Fruit fly (Drosophila melanogaster) whole organism, embryonic: Measurements from ENCODE around the gene CG17068.

Experiments
- Abd-B ChIP-seq: fragments of 200-800 bp; sonication (Bioruptor generic); optimal IDR thresholded peaks from 2 replicates; lab custom pipeline; 2018; ENCODE audit warnings: missing biosample characterization, mild to moderate bottlenecking, missing genetic modification characterization, moderate library complexity
- Bdp1 ChIP-seq: fragments of 200-800 bp; sonication (Bioruptor generic); optimal IDR thresholded peaks from 3 replicates; lab custom pipeline; 2016; ENCODE audit warnings: missing biosample characterization, missing genetic modification characterization
- Bgb ChIP-seq: fragments of 200-800 bp; sonication (Bioruptor generic); IDR thresholded peaks from 2 replicates; pipeline ENCODE4 v1.3.6; 2022; ENCODE audit warnings: missing biosample characterization, missing genetic modification characterization; ENCODE audit not compliant: partially characterized antibody
- Blimp-1 ChIP-seq: fragments of 200-800 bp; sonication (Bioruptor generic); optimal IDR thresholded peaks from 3 replicates; lab custom pipeline; 2018; ENCODE audit warnings: missing biosample characterization, missing genetic modification characterization, mild to moderate bottlenecking, moderate library complexity, missing genetic modification reagents
- CG10366 ChIP-seq: fragments of 200-800 bp; sonication (Bioruptor generic); IDR thresholded peaks from 2 replicates; pipeline ENCODE4 v1.3.6; 2022; ENCODE audit warnings: missing biosample characterization, missing genetic modification characterization
- CG10431 ChIP-seq: fragments of 200-800 bp; sonication (Bioruptor generic); optimal IDR thresholded peaks from 3 replicates; lab custom pipeline; 2018; ENCODE audit warnings: missing biosample characterization, mild to moderate bottlenecking, missing genetic modification characterization
- CG10462 ChIP-seq: fragments of 200-800 bp; sonication (Bioruptor generic); optimal IDR thresholded peaks from 2 replicates; lab custom pipeline; 2016; ENCODE audit warnings: missing biosample characterization, missing genetic modification characterization
- CG11085 ChIP-seq: fragments of 200-800 bp; sonication (Bioruptor generic); IDR thresholded peaks from 2 replicates; pipeline ENCODE4 v1.3.6; 2022; ENCODE audit warnings: missing biosample characterization, missing genetic modification characterization
- CG11456 ChIP-seq: fragments of 200-800 bp; sonication (Bioruptor generic); IDR thresholded peaks from 3 replicates; pipeline ENCODE4 v1.3.6; 2022; ENCODE audit warnings: missing biosample characterization, missing genetic modification characterization
- CG11560 ChIP-seq: fragments of 200-800 bp; sonication (Bioruptor generic); IDR thresholded peaks from 3 replicates; pipeline ENCODE4 v1.3.6; 2022; ENCODE audit warnings: missing biosample characterization, missing genetic modification characterization
- CG12071 ChIP-seq: fragments of 200-800 bp; sonication (Bioruptor generic); optimal IDR thresholded peaks from 3 replicates; lab custom pipeline; 2018; ENCODE audit warnings: missing biosample characterization, mild to moderate bottlenecking, missing genetic modification characterization
- CG12744 ChIP-seq: fragments of 200-800 bp; sonication (Bioruptor generic); optimal IDR thresholded peaks from 2 replicates; lab custom pipeline; 2016; ENCODE audit warnings: missing biosample characterization, missing genetic modification characterization
- CG18262 ChIP-seq: fragments of 200-800 bp; optimal IDR thresholded peaks from 3 replicates; lab custom pipeline; 2019; ENCODE audit warnings: missing biosample characterization, mild to moderate bottlenecking, missing genetic modification characterization, moderate library complexity
- CG18599 ChIP-seq: fragments of 200-800 bp; sonication (Bioruptor generic); optimal IDR thresholded peaks from 3 replicates; lab custom pipeline; 2017; ENCODE audit warnings: missing biosample characterization, missing genetic modification characterization, mild to moderate bottlenecking, moderate library complexity, missing genetic modification reagents
- CG2202 ChIP-seq: fragments of 200-800 bp; sonication (Bioruptor generic); optimal IDR thresholded peaks from 2 replicates; lab custom pipeline; 2018; ENCODE audit warnings: missing biosample characterization, mild to moderate bottlenecking, missing genetic modification characterization
- CG2712 ChIP-seq: fragments of 200-800 bp; optimal IDR thresholded peaks from 3 replicates; lab custom pipeline; 2019; ENCODE audit warnings: missing biosample characterization, mild to moderate bottlenecking, missing genetic modification characterization, moderate library complexity
- CG30403 ChIP-seq: fragments of 200-800 bp; sonication (Bioruptor generic); optimal IDR thresholded peaks from 3 replicates; lab custom pipeline; 2016; ENCODE audit warnings: missing biosample characterization, missing genetic modification characterization
- CG31388 ChIP-seq: fragments of 200-800 bp; sonication (Bioruptor generic); optimal IDR thresholded peaks from 2 replicates; lab custom pipeline; 2016; ENCODE audit warnings: missing biosample characterization, missing genetic modification characterization
- CG4820 ChIP-seq: fragments of 200-800 bp; sonication (Bioruptor generic); optimal IDR thresholded peaks from 3 replicates; lab custom pipeline; 2016; ENCODE audit warnings: missing biosample characterization, missing genetic modification characterization
- CG7271 ChIP-seq: fragments of 200-800 bp; sonication (Bioruptor generic); optimal IDR thresholded peaks from 2 replicates; lab custom pipeline; 2018; ENCODE audit warnings: missing biosample characterization, mild to moderate bottlenecking, missing genetic modification characterization, moderate library complexity
- CG7556 ChIP-seq: fragments of 200-800 bp; sonication (Bioruptor generic); optimal IDR thresholded peaks from 2 replicates; lab custom pipeline; 2017; ENCODE audit warnings: missing biosample characterization, mild to moderate bottlenecking, missing genetic modification characterization
- CG8089 ChIP-seq: fragments of 200-800 bp; sonication (Bioruptor generic); optimal IDR thresholded peaks from 3 replicates; lab custom pipeline; 2016; ENCODE audit warnings: missing biosample characterization, missing genetic modification characterization
- CG9437 ChIP-seq: fragments of 200-800 bp; sonication (Bioruptor generic); optimal IDR thresholded peaks from 2 replicates; lab custom pipeline; 2018; ENCODE audit warnings: missing biosample characterization, mild to moderate bottlenecking, missing genetic modification characterization
- Dp ChIP-seq: fragments of 200-800 bp; sonication (Bioruptor generic); optimal IDR thresholded peaks from 2 replicates; lab custom pipeline; 2018; ENCODE audit warnings: missing biosample characterization, mild to moderate bottlenecking, missing genetic modification characterization, moderate library complexity
- Gug ChIP-seq: fragments of 200-800 bp; sonication (Bioruptor generic); IDR thresholded peaks from 4 replicates; pipeline ENCODE4 v1.3.6; 2022; ENCODE audit warnings: missing biosample characterization, missing genetic modification characterization
- H2.0 ChIP-seq: fragments of 200-800 bp; sonication (Bioruptor generic); IDR thresholded peaks from 2 replicates; pipeline ENCODE4 v1.3.6; 2022; ENCODE audit warnings: missing biosample characterization, missing genetic modification characterization
- Med ChIP-seq: fragments of 200-800 bp; sonication (Bioruptor generic); peaks from one replicate; lab custom pipeline; 2016; ENCODE audit warnings: missing biosample characterization, missing genetic modification characterization, mild to moderate bottlenecking, inconsistent platforms, moderate library complexity
- Meics ChIP-seq: fragments of 200-800 bp; sonication (Bioruptor generic); optimal IDR thresholded peaks from 2 replicates; lab custom pipeline; 2017; ENCODE audit warnings: missing biosample characterization, mild to moderate bottlenecking, missing genetic modification characterization
- NFAT ChIP-seq: fragments of 200-800 bp; sonication (Bioruptor generic); IDR thresholded peaks from 2 replicates; pipeline ENCODE4 v1.3.6; 2022; ENCODE audit warnings: missing biosample characterization, missing genetic modification characterization
- NK7.1 ChIP-seq: fragments of 200-800 bp; sonication (Bioruptor generic); optimal IDR thresholded peaks from 3 replicates; lab custom pipeline; 2016; ENCODE audit warnings: missing biosample characterization, missing genetic modification characterization
- chn ChIP-seq: fragments of 200-800 bp; sonication (Bioruptor generic); optimal IDR thresholded peaks from 2 replicates; lab custom pipeline; 2016; ENCODE audit warnings: missing biosample characterization, missing genetic modification characterization
- crol ChIP-seq: fragments of 200-800 bp; sonication (Bioruptor generic); IDR thresholded peaks from 2 replicates; pipeline ENCODE4 v1.3.6; 2022; ENCODE audit warnings: missing biosample characterization, missing genetic modification characterization
- disco-r ChIP-seq: fragments of 200-800 bp; sonication (Bioruptor generic); optimal IDR thresholded peaks from 2 replicates; lab custom pipeline; 2016; ENCODE audit warnings: missing biosample characterization, missing genetic modification characterization
- emc ChIP-seq: fragments of 200-800 bp; sonication (Bioruptor generic); optimal IDR thresholded peaks from 2 replicates; lab custom pipeline; 2016; ENCODE audit warnings: missing biosample characterization, missing genetic modification characterization
- fd64A ChIP-seq: fragments of 200-800 bp; sonication (Bioruptor generic); optimal IDR thresholded peaks from 3 replicates; lab custom pipeline; 2018; ENCODE audit warnings: missing biosample characterization, mild to moderate bottlenecking, missing genetic modification characterization
- fu2 ChIP-seq: fragments of 200-800 bp; sonication (Bioruptor generic); optimal IDR thresholded peaks from 2 replicates; lab custom pipeline; 2016; ENCODE audit warnings: missing biosample characterization, missing genetic modification characterization
- gem ChIP-seq: fragments of 200-800 bp; sonication (Bioruptor generic); optimal IDR thresholded peaks from 2 replicates; lab custom pipeline; 2019; ENCODE audit warnings: missing biosample characterization, mild to moderate bottlenecking, missing genetic modification characterization, moderate library complexity
- gfzf ChIP-seq: fragments of 200-800 bp; sonication (Bioruptor generic); optimal IDR thresholded peaks from 2 replicates; lab custom pipeline; 2016; ENCODE audit warnings: missing biosample characterization, mild to moderate bottlenecking, missing genetic modification characterization, moderate library complexity
- grau ChIP-seq: fragments of 200-800 bp; optimal IDR thresholded peaks from 3 replicates; lab custom pipeline; 2019; ENCODE audit warnings: missing biosample characterization, mild to moderate bottlenecking, missing genetic modification characterization, moderate library complexity
- hb ChIP-seq: fragments of 200-800 bp; sonication (Bioruptor generic); IDR thresholded peaks from 3 replicates; pipeline ENCODE4 v1.3.6; 2022; ENCODE audit warnings: missing biosample characterization, missing genetic modification characterization; ENCODE audit not compliant: partially characterized antibody
- her ChIP-seq: fragments of 200-800 bp; sonication (Bioruptor generic); optimal IDR thresholded peaks from 2 replicates; lab custom pipeline; 2016; ENCODE audit warnings: missing biosample characterization, missing genetic modification characterization
- lmd ChIP-seq: fragments of 200-800 bp; sonication (Bioruptor generic); IDR thresholded peaks from 2 replicates; pipeline ENCODE4 v1.3.6; 2022; ENCODE audit warnings: missing biosample characterization, missing genetic modification characterization
- lola ChIP-seq, 3 experiments: fragments of >200 bp in 2 of 3; fragments of 200-800 bp in 1 of 3; sonication (Bioruptor generic) in 1 of 3; optimal IDR thresholded peaks; 2 replicates each; lab custom pipeline; 2017 to 2019; ENCODE audit warnings: missing biosample characterization in 3 of 3, missing genetic modification characterization in 3 of 3, mild to moderate bottlenecking in 1 of 3, moderate library complexity in 1 of 3
- pan ChIP-seq, 4 experiments: fragments of >200 bp in 3 of 4; fragments of 200-800 bp in 1 of 4; sonication (Bioruptor generic) in 1 of 4; optimal IDR thresholded peaks in 3 of 4; IDR thresholded peaks in 1 of 4; 2 replicates each; pipeline versions ENCODE4 v1.3.6 to Lab custom; 2017 to 2022; ENCODE audit warnings: missing biosample characterization in 2 of 4, missing genetic modification characterization in 2 of 4, mixed read lengths in 1 of 4
- pho ChIP-seq: fragments of 200-800 bp; sonication (Bioruptor generic); optimal IDR thresholded peaks from 2 replicates; lab custom pipeline; 2016; ENCODE audit warnings: missing biosample characterization, missing genetic modification characterization
- salm ChIP-seq: fragments of 200-800 bp; sonication (Bioruptor generic); optimal IDR thresholded peaks from 2 replicates; lab custom pipeline; 2018; ENCODE audit warnings: missing biosample characterization, mild to moderate bottlenecking, missing genetic modification characterization
- scrt ChIP-seq: fragments of 200-800 bp; sonication (Bioruptor generic); optimal IDR thresholded peaks from 2 replicates; lab custom pipeline; 2018; ENCODE audit warnings: missing biosample characterization, mild to moderate bottlenecking, missing genetic modification characterization, moderate library complexity
- sob ChIP-seq: fragments of 200-800 bp; sonication (Bioruptor generic); IDR thresholded peaks from 2 replicates; pipeline ENCODE4 v1.3.6; 2022; ENCODE audit warnings: missing biosample characterization, missing genetic modification characterization
- tll ChIP-seq, 2 experiments: fragments of 200-800 bp in 1 of 2; fragments of >200 bp in 1 of 2; sonication (Bioruptor generic) in 1 of 2; optimal IDR thresholded peaks; 2 replicates each; lab custom pipeline; 2017 to 2019; ENCODE audit warnings: missing biosample characterization in 2 of 2, missing genetic modification characterization in 2 of 2, mild to moderate bottlenecking in 1 of 2, moderate library complexity in 1 of 2

CG17068 gene

dm6 chrX:20256849-20257590, 6.1 kb upstream of the CG17068 start, which contains the start of gene CG17065 (continued):
- peak; percentile 45 for TF ChIP-seq gem
- TF ChIP-seq CG11560 (tag; lab: Robert Waterston, UW): peak; percentile 100
- no peak; the same call in 3 of the 4 replicates for TF ChIP-seq Gug (GFP tag; lab: Robert Waterston, UW)
- TF ChIP-seq CG11456 (GFP tag; lab: Robert Waterston, UW): no peak
- TF ChIP-seq scrt (GFP tag; lab: Kevin White, UChicago): no peak
- peak; percentile 24 for TF ChIP-seq CG18599
- peak; percentile 8 for TF ChIP-seq Blimp-1 (GFP tag; lab: Kevin White, UChicago)
- peak; percentile 23 for TF ChIP-seq fu2 (GFP tag; lab: Kevin White, UChicago)
- peak; percentile 27 for TF ChIP-seq CG9437
- TF ChIP-seq Med (GFP tag; lab: Kevin White, UChicago): peak; percentile 88
- peak; percentile 10 for TF ChIP-seq her (GFP tag; lab: Kevin White, UChicago)
- peak; percentile 21 for TF ChIP-seq CG4820 (GFP tag; lab: Kevin White, UChicago)
- TF ChIP-seq NFAT (GFP tag; lab: Robert Waterston, UW): peak; percentile 34; the same call in 1 of the 2 replicates
- TF ChIP-seq CG2712 (tag; lab: Kevin White, UChicago): peak; percentile 31
- TF ChIP-seq tll (GFP tag; optimal IDR thresholded peaks at IDR 0.05; lab: Kevin White, UChicago): peak in 1 of 2 experiments; percentile 92
- peak; percentile 21 for TF ChIP-seq gfzf (GFP tag; lab: Kevin White, UChicago)
- peak; percentile 35 for TF ChIP-seq Meics
- peak; percentile 24; the same call in 1 of the 2 replicates for TF ChIP-seq lmd (GFP tag; lab: Robert Waterston, UW)
- TF ChIP-seq Abd-B (GFP tag; lab: Kevin White, UChicago): peak; percentile 22
- TF ChIP-seq emc (GFP tag; lab: Kevin White, UChicago): peak; percentile 21
- TF ChIP-seq lola (GFP tag; optimal IDR thresholded peaks at IDR 0.05; lab: Kevin White, UChicago): no peak
- TF ChIP-seq Dp (GFP tag; lab: Kevin White, UChicago): peak; percentile 81
- peak; percentile 12 for TF ChIP-seq Bdp1 (GFP tag; lab: Kevin White, UChicago)
- TF ChIP-seq crol (GFP tag; lab: Robert Waterston, UW): peak; percentile 60
- TF ChIP-seq CG30403 (GFP tag; lab: Kevin White, UChicago): peak; percentile 34
- TF ChIP-seq CG12071 (GFP tag; lab: Kevin White, UChicago): no peak
- peak; percentile 15 for TF ChIP-seq CG12744 (GFP tag; lab: Kevin White, UChicago)
- no peak for TF ChIP-seq disco-r (GFP tag; lab: Kevin White, UChicago)
- TF ChIP-seq CG10366: no peak
- no peak for TF ChIP-seq CG2202 (tag; lab: Kevin White, UChicago)
- TF ChIP-seq pan (optimal IDR thresholded peaks at IDR 0.05; lab: Kevin White, UChicago): no peak
- TF ChIP-seq pan (GFP tag; optimal IDR thresholded peaks at IDR 0.05 in 1 of 2, IDR thresholded peaks at IDR 0.05 in 1 of 2): peak in 1 of 2 experiments; percentile 22
- TF ChIP-seq pho: peak; percentile 34
- TF ChIP-seq NK7.1 (GFP tag; lab: Kevin White, UChicago): peak; percentile 9
- peak; percentile 35; the same call in 1 of the 2 replicates for TF ChIP-seq sob (GFP tag; lab: Robert Waterston, UW)
- peak; percentile 49 for TF ChIP-seq chn (GFP tag; lab: Kevin White, UChicago)
- TF ChIP-seq CG7271 (tag; lab: Kevin White, UChicago): no peak
- TF ChIP-seq, all 482 proteins: peak for 177

DNA sequence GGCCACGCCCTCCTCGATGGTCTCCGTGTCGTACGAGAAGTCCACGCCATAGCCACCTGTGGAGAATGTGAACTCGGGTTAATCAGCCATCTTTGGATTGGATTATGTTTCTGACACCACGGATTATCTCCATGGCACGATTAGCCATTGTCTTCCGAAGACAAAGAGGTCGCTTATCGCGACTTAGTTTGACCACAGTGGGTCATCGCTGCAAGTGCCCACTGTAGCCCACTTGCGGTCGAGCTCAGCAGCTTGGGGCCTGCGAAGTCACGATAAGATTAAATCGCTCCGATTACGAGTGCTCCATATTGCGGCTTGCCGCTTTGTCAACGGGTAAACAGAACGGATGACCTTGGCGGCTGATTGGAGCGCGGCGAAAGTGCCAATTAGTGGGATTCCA, 5.1 kb upstream of the CG17068 start:
- TF ChIP-seq CG31388 (no peak), CG7556 (GFP tag; lab: Kevin White, UChicago) (no peak), CG10431 (no peak), hb (GFP tag; lab: Robert Waterston, UW) (no peak), grau (tag; lab: Kevin White, UChicago) (peak; percentile 52), CG8089 (GFP tag; lab: Kevin White, UChicago) (no peak), crol (GFP tag; lab: Robert Waterston, UW) (no peak), CG11085 (GFP tag; lab: Robert Waterston, UW) (no peak), fd64A (GFP tag; lab: Kevin White, UChicago) (no peak), CG18262 (tag; lab: Kevin White, UChicago) (no peak), H2.0 (GFP tag; lab: Robert Waterston, UW) (no peak), CG10462 (GFP tag; lab: Kevin White, UChicago) (no peak), Bgb (GFP tag; lab: Robert Waterston, UW) (0 out of 2 replicates have a peak, but pooled peaks have one; percentile 8), salm (tag; lab: Kevin White, UChicago) (no peak)
